Fruit fly (Drosophila melanogaster): ENCODE measurements around the gene CG15747.

CG15747 gene

DNA sequence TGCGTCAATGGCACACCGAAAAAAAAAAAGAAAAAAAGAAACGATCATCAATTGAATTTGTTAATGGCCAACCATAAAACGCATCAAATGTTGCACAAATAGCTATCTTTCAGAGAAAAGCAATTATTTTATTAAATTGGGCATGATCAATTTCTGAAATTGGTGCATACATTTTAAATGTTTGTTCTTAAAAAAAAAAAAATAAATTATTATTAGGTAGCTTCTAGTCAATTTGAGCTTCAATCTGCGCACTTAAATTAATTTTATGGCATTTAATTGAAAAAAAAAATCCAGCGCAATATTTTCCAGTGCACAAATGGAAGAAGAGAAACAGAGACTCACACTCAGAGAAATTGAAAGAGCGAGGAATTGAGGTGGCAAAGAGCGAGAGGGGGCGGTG lies 15.0 kb upstream of the CG15747 start (continued):
- TF ChIP-seq kni (GFP tag; optimal IDR thresholded peaks at IDR 0.05): no peak
- TF ChIP-seq CG42726 (GFP tag; IDR thresholded peaks at IDR 0.05; ENCODE audit: partially characterized antibody): no peak
- TF ChIP-seq HmgZ (tag; optimal IDR thresholded peaks at IDR 0.05): no peak
- TF ChIP-seq cas (GFP tag; IDR thresholded peaks at IDR 0.05): no peak
- TF ChIP-seq CG9609 (GFP tag; optimal IDR thresholded peaks at IDR 0.05): peak; percentile 47
- no peak for TF ChIP-seq CG14965 (GFP tag; optimal IDR thresholded peaks at IDR 0.05; ENCODE audit: borderline replicate concordance)
- no peak for TF ChIP-seq Dp (GFP tag; optimal IDR thresholded peaks at IDR 0.05)
- no peak for TF ChIP-seq chinmo (GFP tag; IDR thresholded peaks at IDR 0.05; ENCODE audit: partially characterized antibody)
- no peak for TF ChIP-seq otp (GFP tag; IDR thresholded peaks at IDR 0.05)
- TF ChIP-seq mam (GFP tag; optimal IDR thresholded peaks at IDR 0.05): peak; percentile 67
- TF ChIP-seq odd (GFP tag; optimal IDR thresholded peaks at IDR 0.05): peak; percentile 12
- no peak for TF ChIP-seq pita (GFP tag; optimal IDR thresholded peaks at IDR 0.05)
- TF ChIP-seq yki (optimal IDR thresholded peaks at IDR 0.05): no peak
- no peak for TF ChIP-seq lov (optimal IDR thresholded peaks at IDR 0.05)
- TF ChIP-seq lov (GFP tag; IDR thresholded peaks at IDR 0.05): no peak
- peak; percentile 91 for TF ChIP-seq Med (GFP tag)
- TF ChIP-seq CG14860 (GFP tag; IDR thresholded peaks at IDR 0.05; ENCODE audit: partially characterized antibody): no peak
- TF ChIP-seq CG2678 (tag; optimal IDR thresholded peaks at IDR 0.05): peak; percentile 70
- no peak for TF ChIP-seq CG10431 (GFP tag; optimal IDR thresholded peaks at IDR 0.05)
- peak; percentile 65 for TF ChIP-seq Ada2b (GFP tag; IDR thresholded peaks at IDR 0.05)
- peak; percentile 44 for TF ChIP-seq CG12942 (GFP tag; optimal IDR thresholded peaks at IDR 0.05)
- TF ChIP-seq Jarid2 (GFP tag; optimal IDR thresholded peaks at IDR 0.05): no peak
- peak; percentile 39 for TF ChIP-seq CG16815 (GFP tag; optimal IDR thresholded peaks at IDR 0.05)
- no peak for TF ChIP-seq da (GFP tag; optimal IDR thresholded peaks at IDR 0.05)
- TF ChIP-seq YL-1 (GFP tag; optimal IDR thresholded peaks at IDR 0.05): no peak
- no peak for TF ChIP-seq trh (GFP tag; optimal IDR thresholded peaks at IDR 0.05)
- peak; percentile 28 for TF ChIP-seq Sry-δ (GFP tag; optimal IDR thresholded peaks at IDR 0.05)
- peak; percentile 48 for TF ChIP-seq D19A (tag; optimal IDR thresholded peaks at IDR 0.05)
- TF ChIP-seq CG32767 (GFP tag; IDR thresholded peaks at IDR 0.05): peak; percentile 61; the same call in 1 of the 2 replicates
- no peak for TF ChIP-seq CG6765 (GFP tag; optimal IDR thresholded peaks at IDR 0.05)
- TF ChIP-seq Nf-YB (GFP tag; optimal IDR thresholded peaks at IDR 0.05): peak; percentile 30
- TF ChIP-seq cato (GFP tag; optimal IDR thresholded peaks at IDR 0.05; ENCODE audit: borderline replicate concordance): peak; percentile 28
- TF ChIP-seq tin (GFP tag; optimal IDR thresholded peaks at IDR 0.05): peak; percentile 60
- TF ChIP-seq psq (GFP tag; optimal IDR thresholded peaks at IDR 0.05): no peak
- peak; percentile 62 for TF ChIP-seq CG9215 (GFP tag; IDR thresholded peaks at IDR 0.05)
- no peak for TF ChIP-seq p53 (GFP tag; optimal IDR thresholded peaks at IDR 0.05)
- TF ChIP-seq ham (GFP tag; IDR thresholded peaks at IDR 0.05): no peak
- TF ChIP-seq nmo (GFP tag; optimal IDR thresholded peaks at IDR 0.05): peak; percentile 50
- TF ChIP-seq Sin3A (optimal IDR thresholded peaks at IDR 0.05): no peak
- TF ChIP-seq CG17568 (GFP tag; optimal IDR thresholded peaks at IDR 0.05): no peak
- peak; percentile 3 for TF ChIP-seq org-1 (GFP tag; optimal IDR thresholded peaks at IDR 0.05)
- TF ChIP-seq CG13296 (GFP tag; optimal IDR thresholded peaks at IDR 0.05): peak; percentile 57
- TF ChIP-seq CG11247 (GFP tag; IDR thresholded peaks at IDR 0.05): no peak
- TF ChIP-seq Blimp-1 (GFP tag; optimal IDR thresholded peaks at IDR 0.05): peak; percentile 60
- peak; percentile 63 for TF ChIP-seq CG7786 (GFP tag; optimal IDR thresholded peaks at IDR 0.05)
- no peak for TF ChIP-seq bigmax (GFP tag; optimal IDR thresholded peaks at IDR 0.05)
- peak; percentile 25 for TF ChIP-seq HHEX (GFP tag; optimal IDR thresholded peaks at IDR 0.05)
- TF ChIP-seq CG2712 (tag; optimal IDR thresholded peaks at IDR 0.05): peak; percentile 74
- TF ChIP-seq Awh (GFP tag; IDR thresholded peaks at IDR 0.05): peak; percentile 25; the same call in 1 of the 2 replicates
- TF ChIP-seq rib (GFP tag; IDR thresholded peaks at IDR 0.05): no peak
- TF ChIP-seq Stat92E (GFP tag; optimal IDR thresholded peaks at IDR 0.05): no peak
- peak; percentile 89 for TF ChIP-seq CG2120 (GFP tag; optimal IDR thresholded peaks at IDR 0.05)
